Fruit fly (Drosophila melanogaster) whole organism, embryonic: ENCODE measurements around the gene CG7386.
A peak's percentile ranks its signal among the peaks of the same experiment; 100 is the strongest.

Experiments
- Blimp-1 ChIP-seq: fragments of 200-800 bp; sonication (Bioruptor generic); optimal IDR thresholded peaks from 3 replicates; lab custom pipeline; 2018; ENCODE audit warnings: missing biosample characterization, missing genetic modification characterization, mild to moderate bottlenecking, moderate library complexity, missing genetic modification reagents
- CG10147 ChIP-seq: fragments of 200-800 bp; sonication (Bioruptor generic); optimal IDR thresholded peaks from 2 replicates; lab custom pipeline; 2019; ENCODE audit warnings: missing biosample characterization, mild to moderate bottlenecking, missing genetic modification characterization, moderate library complexity
- CG10267 ChIP-seq: fragments of 200-800 bp; sonication (Bioruptor generic); optimal IDR thresholded peaks from 2 replicates; lab custom pipeline; 2018; ENCODE audit warnings: missing biosample characterization, mild to moderate bottlenecking, missing genetic modification characterization, moderate library complexity
- CG10979 ChIP-seq: fragments of 200-800 bp; sonication (Bioruptor generic); optimal IDR thresholded peaks from 2 replicates; lab custom pipeline; 2018; ENCODE audit warnings: missing biosample characterization, mild to moderate bottlenecking, missing genetic modification characterization, moderate library complexity
- CG11085 ChIP-seq: fragments of 200-800 bp; sonication (Bioruptor generic); IDR thresholded peaks from 2 replicates; pipeline ENCODE4 v1.3.6; 2022; ENCODE audit warnings: missing biosample characterization, missing genetic modification characterization
- CG12219 ChIP-seq: fragments of 200-800 bp; sonication (Bioruptor generic); optimal IDR thresholded peaks from 3 replicates; lab custom pipeline; 2018; ENCODE audit warnings: missing biosample characterization, mild to moderate bottlenecking, missing genetic modification characterization
- CG12391 ChIP-seq: fragments of 200-800 bp; sonication (Bioruptor generic); optimal IDR thresholded peaks from 3 replicates; lab custom pipeline; 2018; ENCODE audit warnings: missing biosample characterization, mild to moderate bottlenecking, missing genetic modification characterization, moderate library complexity
- CG13424 ChIP-seq: fragments of 200-800 bp; sonication (Bioruptor generic); optimal IDR thresholded peaks from 2 replicates; lab custom pipeline; 2019; ENCODE audit warnings: missing biosample characterization, mild to moderate bottlenecking, missing genetic modification characterization, moderate library complexity
- CG15514 ChIP-seq: fragments of 200-800 bp; sonication (Bioruptor generic); optimal IDR thresholded peaks from 3 replicates; lab custom pipeline; 2017; ENCODE audit warnings: missing biosample characterization, missing genetic modification characterization, mild to moderate bottlenecking, moderate library complexity, missing genetic modification reagents
- CG15696 ChIP-seq: fragments of 200-800 bp; sonication (Bioruptor generic); optimal IDR thresholded peaks from 2 replicates; lab custom pipeline; 2019; ENCODE audit warnings: missing biosample characterization, mild to moderate bottlenecking, missing genetic modification characterization, moderate library complexity
- CG17359 ChIP-seq: fragments of 200-800 bp; sonication (Bioruptor generic); optimal IDR thresholded peaks from 3 replicates; lab custom pipeline; 2018; ENCODE audit warnings: missing biosample characterization, mild to moderate bottlenecking, missing genetic modification characterization, moderate library complexity
- CG17361 ChIP-seq: fragments of 200-800 bp; sonication (Bioruptor generic); IDR thresholded peaks from 3 replicates; pipeline ENCODE4 v1.3.6; 2022; ENCODE audit warnings: missing biosample characterization, missing genetic modification characterization
- CG18262 ChIP-seq: fragments of 200-800 bp; optimal IDR thresholded peaks from 3 replicates; lab custom pipeline; 2019; ENCODE audit warnings: missing biosample characterization, mild to moderate bottlenecking, missing genetic modification characterization, moderate library complexity
- CG30403 ChIP-seq: fragments of 200-800 bp; sonication (Bioruptor generic); optimal IDR thresholded peaks from 3 replicates; lab custom pipeline; 2016; ENCODE audit warnings: missing biosample characterization, missing genetic modification characterization
- CG31441 ChIP-seq: fragments of 200-800 bp; sonication (Bioruptor generic); IDR thresholded peaks from 2 replicates; pipeline ENCODE4 v1.3.6; 2022; ENCODE audit warnings: missing biosample characterization, missing genetic modification characterization
- CG4424 ChIP-seq: fragments of 200-800 bp; sonication (Bioruptor generic); optimal IDR thresholded peaks from 3 replicates; lab custom pipeline; 2016; ENCODE audit warnings: missing biosample characterization, missing genetic modification characterization
- CG6689 ChIP-seq: fragments of 200-800 bp; sonication (Bioruptor generic); IDR thresholded peaks from 2 replicates; pipeline ENCODE4 v1.3.6; 2022; ENCODE audit warnings: missing biosample characterization, missing genetic modification characterization
- CG7928 ChIP-seq: fragments of 200-800 bp; sonication (Bioruptor generic); optimal IDR thresholded peaks from 2 replicates; lab custom pipeline; 2017; ENCODE audit warnings: missing biosample characterization, mild to moderate bottlenecking, missing genetic modification characterization
- CG8388 ChIP-seq: fragments of 200-800 bp; sonication (Bioruptor generic); optimal IDR thresholded peaks from 2 replicates; lab custom pipeline; 2019; ENCODE audit warnings: missing biosample characterization, mild to moderate bottlenecking, missing genetic modification characterization, moderate library complexity
- CG8924 ChIP-seq: fragments of 200-800 bp; optimal IDR thresholded peaks from 3 replicates; lab custom pipeline; 2019; ENCODE audit warnings: missing biosample characterization, mild to moderate bottlenecking, missing genetic modification characterization, moderate library complexity
- CG9727 ChIP-seq: fragments of 200-800 bp; sonication (Bioruptor generic); optimal IDR thresholded peaks from 3 replicates; lab custom pipeline; 2017; ENCODE audit warnings: missing biosample characterization, mild to moderate bottlenecking, missing genetic modification characterization
- CkIIα-i1 ChIP-seq: fragments of 200-800 bp; sonication (Bioruptor generic); IDR thresholded peaks from 2 replicates; pipeline ENCODE4 v1.3.6; 2022; ENCODE audit warnings: missing biosample characterization, missing genetic modification characterization
- CoRest ChIP-seq: fragments of 200-800 bp; sonication (Bioruptor generic); optimal IDR thresholded peaks from 3 replicates; lab custom pipeline; 2018; ENCODE audit warnings: missing biosample characterization, mild to moderate bottlenecking, missing genetic modification characterization, moderate library complexity
- D ChIP-seq, 2 experiments: fragments of 200-800 bp in 1 of 2; fragments of >200 bp in 1 of 2; sonication (Bioruptor generic) in 1 of 2; optimal IDR thresholded peaks; 2 replicates in 1 of 2; 3 replicates in 1 of 2; lab custom pipeline; 2017; ENCODE audit warnings: mild to moderate bottlenecking in 1 of 2, missing biosample characterization in 1 of 2, missing genetic modification characterization in 1 of 2, missing genetic modification reagents in 1 of 2
- Deaf1 ChIP-seq: fragments of 200-800 bp; optimal IDR thresholded peaks from 3 replicates; lab custom pipeline; 2019; ENCODE audit warnings: missing biosample characterization, mild to moderate bottlenecking, missing genetic modification characterization, moderate library complexity
- Ets65A ChIP-seq: fragments of 200-800 bp; sonication (Bioruptor generic); peaks from one replicate; lab custom pipeline; 2016; ENCODE audit warnings: missing biosample characterization, missing genetic modification characterization
- Ets97D ChIP-seq: fragments of 200-800 bp; sonication (Bioruptor generic); optimal IDR thresholded peaks from 3 replicates; lab custom pipeline; 2016; ENCODE audit warnings: missing biosample characterization, missing genetic modification characterization
- Max ChIP-seq: fragments of 200-800 bp; sonication (Bioruptor generic); optimal IDR thresholded peaks from 2 replicates; lab custom pipeline; 2016; ENCODE audit warnings: missing biosample characterization, mild to moderate bottlenecking, missing genetic modification characterization
- Mrtf ChIP-seq: fragments of 200-800 bp; sonication (Bioruptor generic); IDR thresholded peaks from 3 replicates; pipeline ENCODE4 v1.3.6; 2022; ENCODE audit warnings: missing biosample characterization, missing genetic modification characterization
- Oaz ChIP-seq: fragments of 200-800 bp; sonication (Bioruptor generic); IDR thresholded peaks from 2 replicates; pipeline ENCODE4 v1.3.6; 2022; ENCODE audit warnings: missing biosample characterization, missing genetic modification characterization
- Rx ChIP-seq: fragments of 200-800 bp; sonication (Bioruptor generic); IDR thresholded peaks from 2 replicates; pipeline ENCODE4 v1.3.6; 2022; ENCODE audit warnings: missing biosample characterization, missing genetic modification characterization
- Sox100B ChIP-seq: fragments of 200-800 bp; sonication (Bioruptor generic); optimal IDR thresholded peaks from 3 replicates; lab custom pipeline; 2018; ENCODE audit warnings: missing biosample characterization, mild to moderate bottlenecking, missing genetic modification characterization
- Xrp1 ChIP-seq: fragments of 200-800 bp; sonication (Bioruptor generic); IDR thresholded peaks from 2 replicates; pipeline ENCODE4 v1.3.6; 2022; ENCODE audit warnings: missing biosample characterization, missing genetic modification characterization
- disco-r ChIP-seq: fragments of 200-800 bp; sonication (Bioruptor generic); optimal IDR thresholded peaks from 2 replicates; lab custom pipeline; 2016; ENCODE audit warnings: missing biosample characterization, missing genetic modification characterization
- dmrt99B ChIP-seq: fragments of 200-800 bp; sonication (Bioruptor generic); optimal IDR thresholded peaks from 2 replicates; lab custom pipeline; 2018; ENCODE audit warnings: missing biosample characterization, mild to moderate bottlenecking, missing genetic modification characterization, moderate library complexity
- eve ChIP-seq, 2 experiments: fragments of >200 bp; optimal IDR thresholded peaks; 2 replicates each; lab custom pipeline; 2017; ENCODE audit warnings: missing biosample characterization in 2 of 2, missing genetic modification characterization in 2 of 2
- fd96Cb ChIP-seq: fragments of 200-800 bp; sonication (Bioruptor generic); optimal IDR thresholded peaks from 2 replicates; lab custom pipeline; 2018; ENCODE audit warnings: missing biosample characterization, mild to moderate bottlenecking, missing genetic modification characterization, moderate library complexity
- gem ChIP-seq: fragments of 200-800 bp; sonication (Bioruptor generic); optimal IDR thresholded peaks from 2 replicates; lab custom pipeline; 2019; ENCODE audit warnings: missing biosample characterization, mild to moderate bottlenecking, missing genetic modification characterization, moderate library complexity
- grau ChIP-seq: fragments of 200-800 bp; optimal IDR thresholded peaks from 3 replicates; lab custom pipeline; 2019; ENCODE audit warnings: missing biosample characterization, mild to moderate bottlenecking, missing genetic modification characterization, moderate library complexity
- lola ChIP-seq, 3 experiments: fragments of >200 bp in 2 of 3; fragments of 200-800 bp in 1 of 3; sonication (Bioruptor generic) in 1 of 3; optimal IDR thresholded peaks; 2 replicates each; lab custom pipeline; 2017 to 2019; ENCODE audit warnings: missing biosample characterization in 3 of 3, missing genetic modification characterization in 3 of 3, mild to moderate bottlenecking in 1 of 3, moderate library complexity in 1 of 3
- nerfin-2 ChIP-seq: fragments of 200-800 bp; sonication (Bioruptor generic); IDR thresholded peaks from 2 replicates; pipeline ENCODE4 v1.3.6; 2022; ENCODE audit warnings: missing biosample characterization, missing genetic modification characterization; ENCODE audit not compliant: partially characterized antibody
- nmo ChIP-seq: fragments of 200-800 bp; sonication (Bioruptor generic); optimal IDR thresholded peaks from 2 replicates; lab custom pipeline; 2018; ENCODE audit warnings: missing biosample characterization, mild to moderate bottlenecking, missing genetic modification characterization, moderate library complexity
- row ChIP-seq: fragments of 200-800 bp; sonication (Bioruptor generic); IDR thresholded peaks from 3 replicates; pipeline ENCODE4 v1.3.6; 2022; ENCODE audit warnings: missing biosample characterization, missing genetic modification characterization
- sens ChIP-seq: fragments of 200-800 bp; sonication (Bioruptor generic); peaks from one replicate; lab custom pipeline; 2016; ENCODE audit warnings: missing biosample characterization, missing genetic modification characterization
- sima ChIP-seq: fragments of 200-800 bp; sonication (Bioruptor generic); optimal IDR thresholded peaks from 2 replicates; lab custom pipeline; 2016; ENCODE audit warnings: missing biosample characterization, missing genetic modification characterization
- so ChIP-seq: fragments of 200-800 bp; sonication (Bioruptor generic); IDR thresholded peaks from 3 replicates; pipeline ENCODE4 v1.3.6; 2022; ENCODE audit warnings: missing biosample characterization, missing genetic modification characterization
- zfh1 ChIP-seq: fragments of 200-800 bp; sonication (Bioruptor generic); IDR thresholded peaks from 3 replicates; pipeline ENCODE4 v1.3.6; 2022; ENCODE audit warnings: missing biosample characterization, missing genetic modification characterization

The CG7386 gene

dm6 chr3L:6159863-6160262, 29.7 kb upstream of the CG7386 start (continued):
- peak; percentile 72; the same call in 2 of the 3 replicates for TF ChIP-seq CG17361 (GFP tag; lab: Robert Waterston, UW)
- 0 out of 2 replicates have a peak, but pooled peaks have one; percentile 5 for TF ChIP-seq CG6689 (GFP tag; lab: Robert Waterston, UW)
- peak; percentile 36 for TF ChIP-seq dmrt99B (tag; lab: Kevin White, UChicago)
- peak; percentile 26 for TF ChIP-seq CoRest (tag; lab: Kevin White, UChicago)
- TF ChIP-seq CG4424 (GFP tag; lab: Kevin White, UChicago), result peak; percentile 7
- TF ChIP-seq gem (tag; lab: Kevin White, UChicago), result peak; percentile 60
- peak; percentile 47 for TF ChIP-seq CG12391
- peak in 1 of 3 experiments; percentile 62 for TF ChIP-seq lola (GFP tag; optimal IDR thresholded peaks at IDR 0.05; lab: Kevin White, UChicago)
- TF ChIP-seq Xrp1 (GFP tag; lab: Robert Waterston, UW), result peak; percentile 26; the same call in 1 of the 2 replicates
- TF ChIP-seq CG31441 (GFP tag; lab: Robert Waterston, UW), result peak; percentile 59
- TF ChIP-seq Oaz, result no peak
- peak; percentile 40 for TF ChIP-seq Blimp-1
- peak; percentile 55 for TF ChIP-seq sens (GFP tag; lab: Kevin White, UChicago)
- TF ChIP-seq CG10979 (tag; lab: Kevin White, UChicago), result peak; percentile 68
- peak; percentile 2 for TF ChIP-seq CG17359 (tag; lab: Kevin White, UChicago)
- no peak for TF ChIP-seq Max
- peak; percentile 16 for TF ChIP-seq CG15696 (tag; lab: Kevin White, UChicago)
- no peak for TF ChIP-seq disco-r (GFP tag; lab: Kevin White, UChicago)
- TF ChIP-seq CG9727 (GFP tag; lab: Kevin White, UChicago), result peak; percentile 23
- peak; percentile 23 for TF ChIP-seq grau (tag; lab: Kevin White, UChicago)
- TF ChIP-seq CG30403, result peak; percentile 1
- peak; percentile 9 for TF ChIP-seq CG8388 (GFP tag; lab: Kevin White, UChicago)
- peak; percentile 42 for TF ChIP-seq Sox100B (GFP tag; lab: Kevin White, UChicago)
- TF ChIP-seq CkIIα-i1 (GFP tag; lab: Robert Waterston, UW), result no peak
- peak; percentile 12 for TF ChIP-seq CG13424 (tag; lab: Kevin White, UChicago)
- TF ChIP-seq D (optimal IDR thresholded peaks at IDR 0.05; lab: Kevin White, UChicago), result no peak
- TF ChIP-seq D (GFP tag; optimal IDR thresholded peaks at IDR 0.05; lab: Kevin White, UChicago), result peak; percentile 0
- TF ChIP-seq fd96Cb (tag; lab: Kevin White, UChicago), result peak; percentile 1
- peak; percentile 1 for TF ChIP-seq Deaf1 (tag; lab: Kevin White, UChicago)
- TF ChIP-seq CG12219 (GFP tag; lab: Kevin White, UChicago), result no peak
- TF ChIP-seq CG10147 (GFP tag; lab: Kevin White, UChicago), result no peak
- no peak for TF ChIP-seq sima (GFP tag; lab: Kevin White, UChicago)
- no peak for TF ChIP-seq CG11085 (GFP tag; lab: Robert Waterston, UW)
- peak; percentile 43 for TF ChIP-seq CG10267 (tag; lab: Kevin White, UChicago)
- TF ChIP-seq CG8924 (tag; lab: Kevin White, UChicago), result peak; percentile 35
- peak; percentile 31 for TF ChIP-seq nmo (GFP tag; lab: Kevin White, UChicago)

dm6 chr3L:6160514-6160913, 29.0 kb upstream of the CG7386 start, which contains the start of gene Cpr65Az:
Cpr65Az (plus strand) TSS chr3L:6160814.
- TF ChIP-seq sens (GFP tag; lab: Kevin White, UChicago), result peak; percentile 14
- TF ChIP-seq eve (GFP tag; optimal IDR thresholded peaks at IDR 0.05; lab: Kevin White, UChicago), result no peak

dm6 chr3L:6161997-6162396, 27.5 kb upstream of the CG7386 start:
- TF ChIP-seq Xrp1 (GFP tag; lab: Robert Waterston, UW) (no peak), CG18262 (tag; lab: Kevin White, UChicago) (peak; percentile 69), CG7928 (GFP tag; lab: Kevin White, UChicago) (no peak), nerfin-2 (GFP tag; lab: Robert Waterston, UW) (no peak), Ets65A (peak; percentile 65), lola (GFP tag; optimal IDR thresholded peaks at IDR 0.05; lab: Kevin White, UChicago) (peak in 1 of 3 experiments; percentile 71), CG10979 (tag; lab: Kevin White, UChicago) (peak; percentile 37), CG13424 (tag; lab: Kevin White, UChicago) (peak; percentile 20), sens (GFP tag; lab: Kevin White, UChicago) (no peak), Rx (GFP tag; lab: Robert Waterston, UW) (no peak), Mrtf (0 out of 3 replicates have a peak, but pooled peaks have one; percentile 36), Ets97D (no peak), so (GFP tag; lab: Robert Waterston, UW) (no peak), zfh1 (GFP tag; lab: Robert Waterston, UW) (no peak), CG15514 (GFP tag; lab: Kevin White, UChicago) (no peak), row (peak; percentile 39; the same call in 2 of the 3 replicates)
